Fruit fly (Drosophila melanogaster) whole organism, embryonic: ENCODE data around the gene Sc2.

Experiments used
- Blimp-1 ChIP-seq: fragments of 200-800 bp; sonication (Bioruptor generic); optimal IDR thresholded peaks from 3 replicates; lab custom pipeline; 2018; ENCODE audit warnings: missing biosample characterization, missing genetic modification characterization, mild to moderate bottlenecking, moderate library complexity, missing genetic modification reagents
- CG10209 ChIP-seq: fragments of 200-800 bp; sonication (Bioruptor generic); optimal IDR thresholded peaks from 3 replicates; lab custom pipeline; 2017; ENCODE audit warnings: missing biosample characterization, mild to moderate bottlenecking, missing genetic modification characterization, missing genetic modification reagents
- CG10321 ChIP-seq: fragments of 200-800 bp; sonication (Bioruptor generic); IDR thresholded peaks from 2 replicates; pipeline ENCODE4 v1.3.6; 2022; ENCODE audit warnings: missing biosample characterization, missing genetic modification characterization
- CG10543 ChIP-seq: fragments of 200-800 bp; sonication (Bioruptor generic); optimal IDR thresholded peaks from 3 replicates; lab custom pipeline; 2017; ENCODE audit warnings: missing biosample characterization, mild to moderate bottlenecking, missing genetic modification characterization, moderate library complexity
- CG11560 ChIP-seq: fragments of 200-800 bp; sonication (Bioruptor generic); IDR thresholded peaks from 3 replicates; pipeline ENCODE4 v1.3.6; 2022; ENCODE audit warnings: missing biosample characterization, missing genetic modification characterization
- CG12071 ChIP-seq: fragments of 200-800 bp; sonication (Bioruptor generic); optimal IDR thresholded peaks from 3 replicates; lab custom pipeline; 2018; ENCODE audit warnings: missing biosample characterization, mild to moderate bottlenecking, missing genetic modification characterization
- CG13123 ChIP-seq: fragments of 200-800 bp; sonication (Bioruptor generic); optimal IDR thresholded peaks from 2 replicates; lab custom pipeline; 2016; ENCODE audit warnings: missing biosample characterization, missing genetic modification characterization
- CG14667 ChIP-seq: fragments of 200-800 bp; sonication (Bioruptor generic); IDR thresholded peaks from 2 replicates; pipeline ENCODE4 v1.3.6; 2022; ENCODE audit warnings: missing biosample characterization, missing genetic modification characterization
- CG17186 ChIP-seq: fragments of 200-800 bp; sonication (Bioruptor generic); optimal IDR thresholded peaks from 3 replicates; lab custom pipeline; 2017; ENCODE audit warnings: missing biosample characterization, missing genetic modification reagents, missing genetic modification characterization
- CG17361 ChIP-seq: fragments of 200-800 bp; sonication (Bioruptor generic); IDR thresholded peaks from 3 replicates; pipeline ENCODE4 v1.3.6; 2022; ENCODE audit warnings: missing biosample characterization, missing genetic modification characterization
- CG18011 ChIP-seq: fragments of 200-800 bp; sonication (Bioruptor generic); optimal IDR thresholded peaks from 2 replicates; lab custom pipeline; 2017; ENCODE audit warnings: missing biosample characterization, missing genetic modification characterization, mild to moderate bottlenecking, moderate library complexity, missing genotype
- CG2712 ChIP-seq: fragments of 200-800 bp; optimal IDR thresholded peaks from 3 replicates; lab custom pipeline; 2019; ENCODE audit warnings: missing biosample characterization, mild to moderate bottlenecking, missing genetic modification characterization, moderate library complexity
- CG3281 ChIP-seq: fragments of 200-800 bp; sonication (Bioruptor generic); optimal IDR thresholded peaks from 3 replicates; lab custom pipeline; 2017; ENCODE audit warnings: missing biosample characterization, mild to moderate bottlenecking, missing genetic modification characterization
- CG34422 ChIP-seq: fragments of 200-800 bp; sonication (Bioruptor generic); IDR thresholded peaks from 3 replicates; pipeline ENCODE4 v1.3.6; 2022; ENCODE audit warnings: missing biosample characterization, missing genetic modification characterization
- CG4360 ChIP-seq: fragments of 200-800 bp; sonication (Bioruptor generic); IDR thresholded peaks from 2 replicates; pipeline ENCODE4 v1.3.6; 2022; ENCODE audit warnings: missing biosample characterization, missing genetic modification characterization
- CG4617 ChIP-seq: fragments of 200-800 bp; sonication (Bioruptor generic); optimal IDR thresholded peaks from 3 replicates; lab custom pipeline; 2016; ENCODE audit warnings: missing biosample characterization, missing genetic modification characterization, borderline replicate concordance
- CG8281 ChIP-seq: fragments of 200-800 bp; sonication (Bioruptor generic); optimal IDR thresholded peaks from 2 replicates; lab custom pipeline; 2018; ENCODE audit warnings: missing biosample characterization, mild to moderate bottlenecking, missing genetic modification characterization, moderate library complexity
- CoRest ChIP-seq: fragments of 200-800 bp; sonication (Bioruptor generic); optimal IDR thresholded peaks from 3 replicates; lab custom pipeline; 2018; ENCODE audit warnings: missing biosample characterization, mild to moderate bottlenecking, missing genetic modification characterization, moderate library complexity
- CrebB ChIP-seq: fragments of 200-800 bp; sonication (Bioruptor generic); optimal IDR thresholded peaks from 3 replicates; lab custom pipeline; 2018; ENCODE audit warnings: missing biosample characterization, mild to moderate bottlenecking, missing genetic modification characterization
- GATAe ChIP-seq: fragments of 200-800 bp; sonication (Bioruptor generic); conservative IDR thresholded peaks from 2 replicates; pipeline ENCODE4 v1.3.6; 2022; ENCODE audit warnings: missing biosample characterization, missing genetic modification characterization
- H2.0 ChIP-seq: fragments of 200-800 bp; sonication (Bioruptor generic); IDR thresholded peaks from 2 replicates; pipeline ENCODE4 v1.3.6; 2022; ENCODE audit warnings: missing biosample characterization, missing genetic modification characterization
- HHEX ChIP-seq: fragments of 200-800 bp; sonication (Bioruptor generic); optimal IDR thresholded peaks from 3 replicates; lab custom pipeline; 2017; ENCODE audit warnings: missing biosample characterization, mild to moderate bottlenecking, missing genetic modification characterization, missing genetic modification reagents
- HLH3B ChIP-seq: fragments of 200-800 bp; sonication (Bioruptor generic); IDR thresholded peaks from 2 replicates; pipeline ENCODE4 v1.3.6; 2022; ENCODE audit warnings: missing biosample characterization, missing genetic modification characterization
- HmgD ChIP-seq: fragments of 200-800 bp; sonication (Bioruptor generic); optimal IDR thresholded peaks from 3 replicates; lab custom pipeline; 2016; ENCODE audit warnings: missing biosample characterization, missing genetic modification characterization
- Hmr ChIP-seq: fragments of 200-800 bp; sonication (Bioruptor generic); optimal IDR thresholded peaks from 3 replicates; lab custom pipeline; 2017; ENCODE audit warnings: mild to moderate bottlenecking, missing biosample characterization, missing genetic modification reagents, missing genetic modification characterization
- Nf-YB ChIP-seq: fragments of 200-800 bp; sonication (Bioruptor generic); optimal IDR thresholded peaks from 3 replicates; lab custom pipeline; 2019; ENCODE audit warnings: missing biosample characterization, mild to moderate bottlenecking, missing genetic modification characterization, moderate library complexity
- Oaz ChIP-seq: fragments of 200-800 bp; sonication (Bioruptor generic); IDR thresholded peaks from 2 replicates; pipeline ENCODE4 v1.3.6; 2022; ENCODE audit warnings: missing biosample characterization, missing genetic modification characterization
- Stat92E ChIP-seq, 3 experiments: fragments of >200 bp in 2 of 3; fragments of 200-800 bp in 1 of 3; sonication (Bioruptor generic) in 1 of 3; optimal IDR thresholded peaks; 2 replicates each; lab custom pipeline; 2017 to 2019; ENCODE audit warnings: missing biosample characterization in 3 of 3, missing genetic modification characterization in 3 of 3, mild to moderate bottlenecking in 1 of 3, moderate library complexity in 1 of 3
- TFAM ChIP-seq: fragments of 200-800 bp; sonication (Bioruptor generic); optimal IDR thresholded peaks from 2 replicates; lab custom pipeline; 2017; ENCODE audit warnings: missing biosample characterization, missing genetic modification characterization, inconsistent platforms
- abd-A ChIP-seq: fragments of 200-800 bp; sonication (Bioruptor generic); optimal IDR thresholded peaks from 3 replicates; lab custom pipeline; 2019; ENCODE audit warnings: missing biosample characterization, mild to moderate bottlenecking, missing genetic modification characterization, moderate library complexity
- ac ChIP-seq: fragments of 200-800 bp; sonication (Bioruptor generic); optimal IDR thresholded peaks from 3 replicates; lab custom pipeline; 2017; ENCODE audit warnings: missing biosample characterization, mild to moderate bottlenecking, missing genetic modification characterization
- bbx ChIP-seq: fragments of 200-800 bp; sonication (Bioruptor generic); IDR thresholded peaks from 2 replicates; pipeline ENCODE4 v1.3.6; 2022; ENCODE audit warnings: missing biosample characterization, missing genetic modification characterization; ENCODE audit not compliant: partially characterized antibody
- bigmax ChIP-seq: fragments of 200-800 bp; sonication (Bioruptor generic); optimal IDR thresholded peaks from 2 replicates; lab custom pipeline; 2018; ENCODE audit warnings: missing biosample characterization, mild to moderate bottlenecking, missing genetic modification characterization
- br ChIP-seq: fragments of >200 bp; optimal IDR thresholded peaks from 2 replicates; lab custom pipeline; 2017
- btn ChIP-seq: fragments of 200-800 bp; sonication (Bioruptor generic); optimal IDR thresholded peaks from 2 replicates; lab custom pipeline; 2016; ENCODE audit warnings: missing biosample characterization, missing genetic modification characterization
- dysf ChIP-seq: fragments of 200-800 bp; sonication (Bioruptor generic); IDR thresholded peaks from 3 replicates; pipeline ENCODE4 v1.3.6; 2022; ENCODE audit warnings: missing biosample characterization, missing genetic modification characterization
- ftz-f1 ChIP-seq: fragments of 200-800 bp; sonication (Bioruptor generic); optimal IDR thresholded peaks from 2 replicates; lab custom pipeline; 2016; ENCODE audit warnings: missing biosample characterization, missing genetic modification characterization
- gfzf ChIP-seq: fragments of 200-800 bp; sonication (Bioruptor generic); optimal IDR thresholded peaks from 2 replicates; lab custom pipeline; 2016; ENCODE audit warnings: missing biosample characterization, mild to moderate bottlenecking, missing genetic modification characterization, moderate library complexity
- inv ChIP-seq: fragments of 200-800 bp; sonication (Bioruptor generic); IDR thresholded peaks from 2 replicates; pipeline ENCODE4 v1.3.6; 2022; ENCODE audit warnings: missing biosample characterization, missing genetic modification characterization; ENCODE audit not compliant: partially characterized antibody
- kni ChIP-seq: fragments of 200-800 bp; sonication (Bioruptor generic); optimal IDR thresholded peaks from 3 replicates; lab custom pipeline; 2017; ENCODE audit warnings: mild to moderate bottlenecking, missing biosample characterization, missing genetic modification reagents, missing genetic modification characterization
- knrl ChIP-seq: fragments of 200-800 bp; sonication (Bioruptor generic); IDR thresholded peaks from 3 replicates; pipeline ENCODE4 v1.3.6; 2022; ENCODE audit warnings: missing biosample characterization, missing genetic modification characterization; ENCODE audit not compliant: partially characterized antibody
- nerfin-2 ChIP-seq: fragments of 200-800 bp; sonication (Bioruptor generic); IDR thresholded peaks from 2 replicates; pipeline ENCODE4 v1.3.6; 2022; ENCODE audit warnings: missing biosample characterization, missing genetic modification characterization; ENCODE audit not compliant: partially characterized antibody
- onecut ChIP-seq: fragments of 200-800 bp; sonication (Bioruptor generic); IDR thresholded peaks from 2 replicates; pipeline ENCODE4 v1.3.6; 2022; ENCODE audit warnings: missing biosample characterization, missing genetic modification characterization
- otp ChIP-seq: fragments of 200-800 bp; sonication (Bioruptor generic); IDR thresholded peaks from 3 replicates; pipeline ENCODE4, ENCODE4 v1.3.6; 2022; ENCODE audit warnings: missing biosample characterization, missing genetic modification characterization
- sna ChIP-seq: fragments of 200-800 bp; sonication (Bioruptor generic); IDR thresholded peaks from 2 replicates; pipeline ENCODE4 v1.3.6; 2022; ENCODE audit warnings: missing biosample characterization, missing genetic modification characterization; ENCODE audit not compliant: partially characterized antibody
- sqz ChIP-seq: fragments of 200-800 bp; sonication (Bioruptor generic); optimal IDR thresholded peaks from 3 replicates; lab custom pipeline; 2018; ENCODE audit warnings: missing biosample characterization, mild to moderate bottlenecking, missing genetic modification characterization
- tgo ChIP-seq: fragments of 200-800 bp; sonication (Bioruptor generic); IDR thresholded peaks from 3 replicates; pipeline ENCODE4 v1.3.6; 2022; ENCODE audit warnings: missing biosample characterization, missing genetic modification characterization
- toy ChIP-seq: fragments of 200-800 bp; sonication (Bioruptor generic); IDR thresholded peaks from 2 replicates; pipeline ENCODE4 v1.3.6; 2022; ENCODE audit warnings: missing biosample characterization, missing genetic modification characterization

Sc2 gene

DNA sequence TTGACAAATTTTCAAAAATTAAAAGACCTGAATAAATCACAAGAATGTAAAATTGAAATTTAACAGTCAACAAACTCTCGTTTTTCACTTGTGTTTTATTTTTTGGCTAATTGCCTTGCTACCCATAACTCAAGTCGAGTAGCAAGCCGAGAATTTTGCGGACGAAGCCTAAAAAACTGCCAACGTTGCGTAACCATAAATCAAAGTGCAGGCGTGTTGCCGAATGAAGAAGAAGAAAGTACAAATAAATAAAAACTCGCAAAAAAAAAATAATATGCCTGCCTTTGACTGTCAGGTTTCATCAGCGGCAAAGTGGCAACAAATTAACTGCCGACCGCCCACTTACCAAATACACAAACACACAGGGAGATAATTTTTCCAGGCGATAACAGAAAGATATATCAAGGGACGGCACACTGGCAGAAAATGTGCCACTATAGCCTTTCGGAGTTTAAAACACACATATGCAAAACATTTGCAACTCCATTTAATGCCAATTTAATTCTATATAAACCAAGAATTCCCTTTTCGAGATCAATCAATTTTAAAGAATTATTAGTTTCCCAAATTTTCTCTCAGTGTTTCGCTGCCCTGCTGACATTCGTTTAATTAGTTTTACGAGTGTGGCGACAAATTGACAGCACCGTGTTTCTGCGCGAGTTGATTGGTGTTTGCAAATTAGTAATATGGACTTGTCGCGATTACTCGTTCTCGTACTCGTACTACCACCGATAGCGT lies 25.1 kb downstream of the Sc2 start (continued):
- no peak for TF ChIP-seq ac (GFP tag; lab: Kevin White, UChicago)
- peak; percentile 85 for TF ChIP-seq CrebB (tag; lab: Kevin White, UChicago)
- peak; percentile 91 for TF ChIP-seq CG3281 (GFP tag; lab: Kevin White, UChicago)
- TF ChIP-seq dysf, result peak; percentile 90
- peak; percentile 92 for TF ChIP-seq Hmr (GFP tag; lab: Kevin White, UChicago)
- TF ChIP-seq Oaz, result peak; percentile 86
- no peak for TF ChIP-seq br (lab: Kevin White, UChicago)
- peak; percentile 73 for TF ChIP-seq CG14667 (GFP tag; lab: Robert Waterston, UW)
- TF ChIP-seq CG10209, result peak; percentile 88
- peak; percentile 69 for TF ChIP-seq CG18011
- peak; percentile 47 for TF ChIP-seq sqz (GFP tag; lab: Kevin White, UChicago)
- TF ChIP-seq Blimp-1, result no peak
- no peak for TF ChIP-seq bigmax (GFP tag; lab: Kevin White, UChicago)
- TF ChIP-seq CG10543 (GFP tag; lab: Kevin White, UChicago), result peak; percentile 88
- peak; percentile 22 for TF ChIP-seq CG4617 (GFP tag; lab: Kevin White, UChicago)
- TF ChIP-seq HmgD (GFP tag; lab: Kevin White, UChicago), result peak; percentile 18
- TF ChIP-seq CG11560 (tag; lab: Robert Waterston, UW), result peak; percentile 59; the same call in 1 of the 3 replicates
- TF ChIP-seq HHEX (GFP tag; lab: Kevin White, UChicago), result peak; percentile 87
- no peak for TF ChIP-seq nerfin-2 (GFP tag; lab: Robert Waterston, UW)
- peak; percentile 47; the same call in 1 of the 2 replicates for TF ChIP-seq CG10321
- TF ChIP-seq GATAe, result peak; percentile 93
- peak; percentile 83 for TF ChIP-seq CG34422 (GFP tag; lab: Robert Waterston, UW)
- peak; percentile 77; the same call in 2 of the 3 replicates for TF ChIP-seq otp
- TF ChIP-seq kni, result no peak
- peak; percentile 70; the same call in 2 of the 3 replicates for TF ChIP-seq CG17361 (GFP tag; lab: Robert Waterston, UW)
- peak; percentile 85 for TF ChIP-seq CG12071 (GFP tag; lab: Kevin White, UChicago)
- peak; percentile 80 for TF ChIP-seq H2.0
- TF ChIP-seq sna (GFP tag; lab: Robert Waterston, UW), result no peak
- TF ChIP-seq onecut (GFP tag; lab: Robert Waterston, UW), result peak; percentile 72
- peak; percentile 45 for TF ChIP-seq btn (GFP tag; lab: Kevin White, UChicago)
- TF ChIP-seq CG4360 (GFP tag; lab: Robert Waterston, UW), result no peak
- TF ChIP-seq ftz-f1 (GFP tag; lab: Kevin White, UChicago), result no peak
- peak; percentile 72 for TF ChIP-seq CG13123
- TF ChIP-seq knrl (GFP tag; lab: Robert Waterston, UW), result no peak
- no peak for TF ChIP-seq CG8281 (tag; lab: Kevin White, UChicago)
- no peak for TF ChIP-seq TFAM (GFP tag; lab: Kevin White, UChicago)
- TF ChIP-seq CoRest (tag; lab: Kevin White, UChicago), result peak; percentile 90
- TF ChIP-seq CG2712 (tag; lab: Kevin White, UChicago), result peak; percentile 68
- no peak for TF ChIP-seq bbx (GFP tag; lab: Robert Waterston, UW)
- TF ChIP-seq inv, result no peak
- no peak for TF ChIP-seq Stat92E (GFP tag; optimal IDR thresholded peaks at IDR 0.05; lab: Kevin White, UChicago)
- peak; percentile 78 for TF ChIP-seq toy (GFP tag; lab: Robert Waterston, UW)
- peak; percentile 87 for TF ChIP-seq tgo (GFP tag; lab: Robert Waterston, UW)
- TF ChIP-seq abd-A (tag; lab: Kevin White, UChicago), result peak; percentile 16
- TF ChIP-seq CG17186 (GFP tag; lab: Kevin White, UChicago), result no peak
- peak; percentile 82 for TF ChIP-seq HLH3B (GFP tag; lab: Robert Waterston, UW)
- TF ChIP-seq gfzf (GFP tag; lab: Kevin White, UChicago), result no peak
- peak; percentile 59 for TF ChIP-seq Nf-YB
